Worm (Caenorhabditis elegans): ENCODE measurements around the gene ska-3.

- no peak for TF ChIP-seq ama-1 (optimal IDR thresholded peaks at IDR 0.05)
- TF ChIP-seq ceh-13 (GFP tag; optimal IDR thresholded peaks at IDR 0.05), result no peak
- TF ChIP-seq aly-1 (tag; optimal IDR thresholded peaks at IDR 0.05), result no peak
These were observed 39.6 kb upstream of the ska-3 start for ce11 chrIII:5718385-5718784.
